Worm (Caenorhabditis elegans) whole organism, L1 larva: ENCODE data around the gene F53B3.3.

Experiments used
- C16A3.4 ChIP-seq: fragments of 150-350 bp; optimal IDR thresholded peaks from 2 replicates; lab custom pipeline; 2014; ENCODE audit warnings: missing biosample characterization, missing genetic modification characterization
- C34B4.2 ChIP-seq: sonication (generic microtip); optimal IDR thresholded peaks from 2 replicates; lab custom pipeline; 2017; ENCODE audit warnings: mild to moderate bottlenecking, missing genetic modification characterization, missing compliant biosample characterization
- Y116A8C.19 ChIP-seq: sonication (generic microtip); optimal IDR thresholded peaks from 2 replicates; lab custom pipeline; 2016; ENCODE audit warnings: missing compliant biosample characterization, missing genetic modification characterization, borderline replicate concordance
- aha-1 ChIP-seq: fragments of 150-350 bp; optimal IDR thresholded peaks from 2 replicates; lab custom pipeline; 2014; ENCODE audit warnings: missing biosample characterization, missing genetic modification characterization
- alr-1 ChIP-seq: fragments of 200-800 bp; sonication (Bioruptor generic); optimal IDR thresholded peaks from 2 replicates; lab custom pipeline; 2018; ENCODE audit warnings: borderline replicate concordance, mild to moderate bottlenecking, missing genetic modification characterization, missing compliant biosample characterization
- ama-1 ChIP-seq: fragments of 150-350 bp; optimal IDR thresholded peaks from 2 replicates; lab custom pipeline; 2014
- blmp-1 ChIP-seq: fragments of 150-350 bp; optimal IDR thresholded peaks from 2 replicates; lab custom pipeline; 2014; ENCODE audit warnings: missing biosample characterization, missing genetic modification characterization
- ceh-88 ChIP-seq: fragments of 200-800 bp; sonication (Bioruptor generic); IDR thresholded peaks from 2 replicates; pipeline ENCODE4 v1.3.6; 2022; ENCODE audit warnings: missing genetic modification characterization, missing compliant biosample characterization
- ces-1 ChIP-seq: fragments of 150-350 bp; optimal IDR thresholded peaks from 2 replicates; lab custom pipeline; 2014; ENCODE audit warnings: missing biosample characterization, missing genetic modification reagents, missing genetic modification characterization
- dsc-1 ChIP-seq: sonication (generic microtip); optimal IDR thresholded peaks from 2 replicates; lab custom pipeline; 2016; ENCODE audit warnings: mild to moderate bottlenecking, missing genetic modification characterization, missing compliant biosample characterization
- efl-1 ChIP-seq, 4 experiments: fragments of 150-350 bp; optimal IDR thresholded peaks in 3 of 4; peaks in 1 of 4; 1 replicate in 1 of 4; 2 replicates in 3 of 4; lab custom pipeline; 2014; ENCODE audit warnings: missing biosample characterization in 2 of 4, missing genetic modification characterization in 2 of 4, missing genetic modification reagents in 2 of 4
- egl-13 ChIP-seq: sonication (generic microtip); optimal IDR thresholded peaks from 2 replicates; lab custom pipeline; 2016; ENCODE audit warnings: missing genotype, missing genetic modification reagents, missing genetic modification characterization, missing compliant biosample characterization
- elt-2 ChIP-seq: sonication (generic microtip); optimal IDR thresholded peaks from 2 replicates; lab custom pipeline; 2016; ENCODE audit warnings: missing genetic modification characterization, mild to moderate bottlenecking, inconsistent platforms, missing compliant biosample characterization, missing genetic modification reagents
- elt-3 ChIP-seq, 6 experiments: fragments of 150-350 bp in 1 of 6; sonication (generic microtip); optimal IDR thresholded peaks; 2 replicates each; lab custom pipeline; 2017 to 2018; ENCODE audit warnings: missing biosample characterization in 6 of 6, missing genetic modification characterization in 6 of 6, inconsistent platforms in 1 of 6
- ets-5 ChIP-seq: fragments of 200-800 bp; sonication (Bioruptor generic); IDR thresholded peaks from 2 replicates; pipeline ENCODE4 v1.3.6; 2022; ENCODE audit warnings: missing genetic modification characterization, missing compliant biosample characterization
- fkh-8 ChIP-seq: sonication (generic microtip); optimal IDR thresholded peaks from 2 replicates; lab custom pipeline; 2016; ENCODE audit warnings: mild to moderate bottlenecking, missing genetic modification characterization, missing compliant biosample characterization
- grh-1 ChIP-seq: fragments of 200-800 bp; sonication (Bioruptor generic); IDR thresholded peaks from 2 replicates; pipeline ENCODE4 v1.3.6; 2022; ENCODE audit warnings: missing genetic modification reagents, missing genetic modification characterization, missing compliant biosample characterization
- jun-1 ChIP-seq: fragments of 150-350 bp; optimal IDR thresholded peaks from 2 replicates; lab custom pipeline; 2014; ENCODE audit warnings: missing biosample characterization, missing genetic modification reagents, missing genetic modification characterization
- lin-15B ChIP-seq: fragments of 150-350 bp; sonication (generic microtip); optimal IDR thresholded peaks from 3 replicates; lab custom pipeline; 2014; ENCODE audit warnings: missing biosample characterization, missing genetic modification characterization
- lin-35 ChIP-seq, 2 experiments: fragments of 150-350 bp; optimal IDR thresholded peaks; 2 replicates each; lab custom pipeline; 2014; ENCODE audit warnings: missing biosample characterization in 2 of 2, missing genetic modification characterization in 2 of 2, missing genetic modification reagents in 2 of 2
- lin-39 ChIP-seq: fragments of 150-350 bp; optimal IDR thresholded peaks from 2 replicates; lab custom pipeline; 2014; ENCODE audit warnings: missing biosample characterization, missing genetic modification reagents, missing genetic modification characterization
- lir-3 ChIP-seq: sonication (generic microtip); optimal IDR thresholded peaks from 2 replicates; lab custom pipeline; 2016; ENCODE audit warnings: mild to moderate bottlenecking, missing genetic modification characterization, moderate library complexity, missing compliant biosample characterization; ENCODE audit not compliant: poor library complexity
- mdl-1 ChIP-seq, 2 experiments: fragments of 150-350 bp; optimal IDR thresholded peaks; 2 replicates each; lab custom pipeline; 2014 to 2017; ENCODE audit warnings: missing biosample characterization in 2 of 2, missing genetic modification characterization in 2 of 2, inconsistent platforms in 1 of 2
- nhr-11 ChIP-seq: fragments of 150-350 bp; optimal IDR thresholded peaks from 2 replicates; lab custom pipeline; 2014; ENCODE audit warnings: missing biosample characterization, missing genetic modification characterization
- nhr-47 ChIP-seq: sonication (generic microtip); optimal IDR thresholded peaks from 2 replicates; lab custom pipeline; 2016; ENCODE audit warnings: mild to moderate bottlenecking, missing genetic modification characterization, moderate library complexity, missing compliant biosample characterization
- nhr-76 ChIP-seq: sonication (generic microtip); optimal IDR thresholded peaks from 2 replicates; lab custom pipeline; 2017; ENCODE audit warnings: missing biosample characterization, missing genetic modification characterization
- nhr-77 ChIP-seq: fragments of 150-350 bp; optimal IDR thresholded peaks from 2 replicates; lab custom pipeline; 2014; ENCODE audit warnings: missing biosample characterization, missing genetic modification characterization
- nhr-85 ChIP-seq: sonication (generic microtip); peaks from one replicate; lab custom pipeline; 2016; ENCODE audit warnings: missing genetic modification characterization, inconsistent platforms, missing compliant biosample characterization
- pag-3 ChIP-seq: sonication (generic microtip); optimal IDR thresholded peaks from 2 replicates; lab custom pipeline; 2017; ENCODE audit warnings: missing genetic modification characterization, mild to moderate bottlenecking, missing compliant biosample characterization, antibody characterized with exemption, borderline replicate concordance; ENCODE audit not compliant: insufficient read depth
- pqm-1 ChIP-seq: sonication (generic microtip); optimal IDR thresholded peaks from 3 replicates; lab custom pipeline; 2017; ENCODE audit warnings: missing biosample characterization, missing genetic modification characterization
- skn-1 ChIP-seq: fragments of 150-350 bp; optimal IDR thresholded peaks from 2 replicates; lab custom pipeline; 2014; ENCODE audit warnings: missing biosample characterization, missing genetic modification characterization
- snpc-4 ChIP-seq: fragments of 150-350 bp; optimal IDR thresholded peaks from 2 replicates; lab custom pipeline; 2014; ENCODE audit warnings: missing biosample characterization, missing genetic modification characterization
- snu-23 ChIP-seq: sonication (generic microtip); optimal IDR thresholded peaks from 2 replicates; lab custom pipeline; 2016; ENCODE audit warnings: missing genetic modification characterization, missing compliant biosample characterization
- sptf-1 ChIP-seq: fragments of 150-350 bp; optimal IDR thresholded peaks from 2 replicates; lab custom pipeline; 2014; ENCODE audit warnings: missing biosample characterization, missing genetic modification characterization
- swsn-7 ChIP-seq: sonication (generic microtip); optimal IDR thresholded peaks from 2 replicates; lab custom pipeline; 2016; ENCODE audit warnings: missing genetic modification characterization, missing compliant biosample characterization
- tbx-2 ChIP-seq: sonication (generic microtip); optimal IDR thresholded peaks from 2 replicates; lab custom pipeline; 2016; ENCODE audit warnings: missing genetic modification characterization, missing compliant biosample characterization
- tlp-1 ChIP-seq: fragments of 150-350 bp; optimal IDR thresholded peaks from 2 replicates; lab custom pipeline; 2014; ENCODE audit warnings: missing biosample characterization, missing genetic modification characterization
- unc-130 ChIP-seq: fragments of 150-350 bp; optimal IDR thresholded peaks from 2 replicates; lab custom pipeline; 2017; ENCODE audit warnings: missing biosample characterization, missing genetic modification characterization, inconsistent platforms
- unc-30 ChIP-seq: sonication (generic microtip); optimal IDR thresholded peaks from 2 replicates; lab custom pipeline; 2017; ENCODE audit warnings: missing biosample characterization, missing genetic modification characterization
- unc-62 ChIP-seq: fragments of 150-350 bp; optimal IDR thresholded peaks from 2 replicates; lab custom pipeline; 2014; ENCODE audit warnings: missing biosample characterization, missing genetic modification reagents, missing genetic modification characterization
- unc-86 ChIP-seq: sonication (generic microtip); optimal IDR thresholded peaks from 2 replicates; lab custom pipeline; 2016; ENCODE audit warnings: missing genetic modification characterization, missing compliant biosample characterization
- vab-15 ChIP-seq: sonication (generic microtip); optimal IDR thresholded peaks from 2 replicates; lab custom pipeline; 2017; ENCODE audit warnings: missing genotype, mild to moderate bottlenecking, missing genetic modification characterization, missing compliant biosample characterization
- zip-4 ChIP-seq: fragments of 200-800 bp; sonication (Bioruptor generic); optimal IDR thresholded peaks from 2 replicates; lab custom pipeline; 2018; ENCODE audit warnings: mild to moderate bottlenecking, missing genetic modification characterization, moderate library complexity, missing compliant biosample characterization
- ztf-4 ChIP-seq: fragments of 150-350 bp; optimal IDR thresholded peaks from 2 replicates; lab custom pipeline; 2014; ENCODE audit warnings: missing biosample characterization, missing genetic modification characterization

Gene F53B3.3

DNA sequence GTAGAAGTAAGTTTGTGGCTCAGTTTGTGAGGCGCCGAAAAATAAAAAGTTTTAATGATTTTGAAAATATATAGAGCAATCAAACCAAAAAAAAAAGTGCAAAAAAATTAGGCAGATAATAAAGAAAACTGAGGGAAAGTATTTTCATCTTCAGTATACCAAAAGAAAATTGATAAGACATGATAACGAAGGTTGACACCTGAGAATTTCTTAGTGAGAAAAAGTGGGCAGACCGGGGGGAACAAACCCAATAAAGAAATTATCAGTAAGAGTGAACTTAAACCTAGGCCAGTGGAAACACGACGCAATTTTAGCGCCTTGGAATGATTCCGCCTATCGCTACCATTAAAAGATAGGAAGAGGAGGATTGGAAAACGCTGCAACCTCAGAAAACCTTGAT lies 32.3 kb downstream of the F53B3.3 start:
- TF ChIP-seq elt-2 (tag; lab: Kevin White, UChicago) (peak; percentile 78), nhr-77 (tag; lab: Kevin White, UChicago) (no peak), aha-1 (tag; lab: Kevin White, UChicago) (no peak), blmp-1 (tag; lab: Kevin White, UChicago) (peak; percentile 7), egl-13 (tag; lab: Kevin White, UChicago) (no peak), ama-1 (no peak), pqm-1 (tag; lab: Kevin White, UChicago) (peak; percentile 25), ztf-4 (tag; lab: Kevin White, UChicago) (no peak), lin-35 (GFP tag; optimal IDR thresholded peaks at IDR 0.05; lab: Kevin White, UChicago) (peak in 1 of 2 experiments; percentile 16), Y116A8C.19 (tag; lab: Kevin White, UChicago) (no peak), elt-3 (tag; optimal IDR thresholded peaks at IDR 0.05; lab: Kevin White, UChicago) (peak in 1 of 6 experiments; percentile 4), nhr-76 (tag; lab: Kevin White, UChicago) (no peak)

DNA sequence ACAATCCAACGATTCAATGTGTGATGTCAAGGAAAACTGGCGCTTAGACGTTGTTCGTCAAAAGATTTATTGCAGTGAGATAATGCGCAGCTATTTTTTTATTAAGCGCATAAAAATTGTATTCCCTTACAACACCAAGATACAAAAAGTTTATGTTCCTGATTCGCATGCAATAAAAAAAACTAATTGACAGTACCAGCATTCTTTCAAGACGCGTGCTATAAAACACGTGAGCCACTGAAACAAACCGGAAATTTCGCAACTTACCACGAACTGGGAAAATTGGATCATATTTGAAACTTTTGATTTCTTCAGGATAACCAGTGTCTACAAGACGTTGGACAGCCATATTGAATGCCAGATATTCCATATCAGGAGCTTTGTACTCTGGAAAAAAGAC lies 33.5 kb downstream of the F53B3.3 start:
- no peak for TF ChIP-seq lir-3 (tag; lab: Kevin White, UChicago)
- no peak for TF ChIP-seq snu-23 (GFP tag; lab: Kevin White, UChicago)
- no peak for TF ChIP-seq nhr-11 (tag; lab: Kevin White, UChicago)
- TF ChIP-seq jun-1 (tag; lab: Kevin White, UChicago): no peak
- TF ChIP-seq lin-35 (GFP tag; optimal IDR thresholded peaks at IDR 0.05; lab: Kevin White, UChicago): no peak
- no peak for TF ChIP-seq snpc-4 (tag; lab: Kevin White, UChicago)
- TF ChIP-seq lin-39 (tag; lab: Kevin White, UChicago): no peak
- TF ChIP-seq pqm-1 (tag; lab: Kevin White, UChicago): no peak
- TF ChIP-seq ets-5 (GFP tag; lab: Robert Waterston, UW): no peak
- no peak for TF ChIP-seq ceh-88 (GFP tag; lab: Robert Waterston, UW)
- TF ChIP-seq vab-15 (tag; lab: Kevin White, UChicago): no peak
- TF ChIP-seq dsc-1 (tag; lab: Kevin White, UChicago): no peak
- no peak for TF ChIP-seq unc-86 (tag; lab: Kevin White, UChicago)
- no peak for TF ChIP-seq sptf-1 (tag; lab: Kevin White, UChicago)
- no peak for TF ChIP-seq lin-15B (tag; lab: Kevin White, UChicago)
- no peak for TF ChIP-seq grh-1 (GFP tag; lab: Robert Waterston, UW)
- TF ChIP-seq unc-30 (tag; lab: Kevin White, UChicago): no peak
- no peak for TF ChIP-seq skn-1 (tag; lab: Kevin White, UChicago)

DNA sequence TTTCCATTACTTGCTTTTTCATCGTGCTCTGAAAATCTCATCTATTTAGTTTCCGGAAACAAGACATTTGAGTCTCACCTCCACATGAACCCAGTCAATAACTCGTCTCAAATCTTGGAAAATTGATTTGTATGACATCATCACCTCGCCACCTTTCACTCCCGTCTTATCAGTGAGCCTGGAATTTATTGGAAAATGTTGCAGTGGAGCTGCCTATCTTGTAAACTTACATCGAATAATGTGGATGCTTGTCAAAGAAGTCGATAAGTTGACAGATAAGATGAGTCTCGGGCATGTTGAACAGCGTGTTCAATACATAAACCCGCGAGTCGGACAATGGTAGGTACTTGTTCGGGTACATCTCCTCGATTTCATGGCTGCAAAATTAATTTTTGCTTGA lies 34.2 kb downstream of the F53B3.3 start:
- TF ChIP-seq tlp-1 (tag; lab: Kevin White, UChicago) (peak; percentile 2), pqm-1 (tag; lab: Kevin White, UChicago) (peak; percentile 73), C16A3.4 (tag; lab: Kevin White, UChicago) (no peak), elt-2 (tag; lab: Kevin White, UChicago) (peak; percentile 42), efl-1 (optimal IDR thresholded peaks at IDR 0.05; lab: Kevin White, UChicago) (no peak), efl-1 (GFP tag; optimal IDR thresholded peaks at IDR 0.05 in 1 of 2; lab: Kevin White, UChicago) (peak in 1 of 2 experiments; percentile 74), unc-130 (tag; lab: Kevin White, UChicago) (no peak)
- TF ChIP-seq, all 84 proteins: peak for 4

DNA sequence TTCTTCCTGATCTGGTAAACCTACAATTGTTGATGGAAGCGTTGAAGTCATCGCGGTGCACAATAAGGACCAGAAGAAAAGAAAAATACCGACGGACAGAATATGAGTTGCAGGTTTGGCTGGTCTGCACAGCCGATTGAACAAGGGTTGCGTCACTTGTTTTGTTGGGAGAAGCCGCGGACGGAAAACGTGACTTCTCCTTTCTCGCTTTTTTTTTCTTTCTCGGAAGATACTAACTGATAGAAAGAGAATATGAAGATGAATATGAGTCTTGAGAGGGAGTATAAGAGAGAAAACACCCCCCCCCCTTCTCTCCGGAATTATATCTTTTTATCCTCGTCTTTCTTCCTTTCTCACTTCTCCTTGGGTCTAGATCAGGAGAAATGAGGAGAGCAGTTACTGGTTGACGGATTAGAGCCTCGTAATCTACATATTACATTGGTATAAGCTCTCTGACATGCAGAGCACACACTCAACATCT lies 43.2 kb downstream of the F53B3.3 start, which contains the start of gene ssr-2:
Gene ssr-2 (minus strand): TSS at position 51 of the 481 bp plus-strand sequence.
- no peak for TF ChIP-seq ceh-88 (GFP tag; lab: Robert Waterston, UW)
- TF ChIP-seq aha-1 (tag; lab: Kevin White, UChicago): no peak
- TF ChIP-seq nhr-85: no peak
- peak; percentile 29 for TF ChIP-seq nhr-47 (tag; lab: Kevin White, UChicago)
- TF ChIP-seq pag-3 (tag; lab: Kevin White, UChicago): no peak
- no peak for TF ChIP-seq unc-62
- TF ChIP-seq C34B4.2: no peak
- TF ChIP-seq swsn-7 (tag; lab: Kevin White, UChicago): no peak
- TF ChIP-seq ces-1 (GFP tag; lab: Kevin White, UChicago): no peak
- TF ChIP-seq lir-3 (tag; lab: Kevin White, UChicago): no peak
- no peak for TF ChIP-seq Y116A8C.19 (tag; lab: Kevin White, UChicago)
- no peak for TF ChIP-seq pqm-1 (tag; lab: Kevin White, UChicago)
- TF ChIP-seq nhr-77 (tag; lab: Kevin White, UChicago): no peak
- no peak for TF ChIP-seq nhr-11 (tag; lab: Kevin White, UChicago)
- no peak for TF ChIP-seq lin-35 (GFP tag; optimal IDR thresholded peaks at IDR 0.05; lab: Kevin White, UChicago)
- no peak for TF ChIP-seq alr-1 (tag; lab: Kevin White, UChicago)
- TF ChIP-seq mdl-1 (tag; optimal IDR thresholded peaks at IDR 0.05; lab: Kevin White, UChicago): no peak
- no peak for TF ChIP-seq zip-4 (GFP tag; lab: Kevin White, UChicago)
- no peak for TF ChIP-seq tbx-2 (tag; lab: Kevin White, UChicago)
- no peak for TF ChIP-seq skn-1 (tag; lab: Kevin White, UChicago)
- TF ChIP-seq fkh-8 (tag; lab: Kevin White, UChicago): peak; percentile 70
- TF ChIP-seq efl-1 (optimal IDR thresholded peaks at IDR 0.05; lab: Kevin White, UChicago): no peak
- TF ChIP-seq efl-1 (GFP tag; optimal IDR thresholded peaks at IDR 0.05 in 1 of 2; lab: Kevin White, UChicago): peak in 1 of 2 experiments; percentile 51
